Worm (Caenorhabditis elegans) whole organism, young adult: ENCODE results near the gene Y73B6BL.270.

ENCODE experiments used
- F37B4.10 ChIP-seq: fragments of 200-800 bp; sonication (Bioruptor generic); IDR thresholded peaks from 2 replicates; pipeline ENCODE4 v1.3.6; 2022; ENCODE audit warnings: missing genetic modification characterization, missing compliant biosample characterization
- F49E8.2 ChIP-seq: sonication (generic microtip); optimal IDR thresholded peaks from 3 replicates; lab custom pipeline; 2017; ENCODE audit warnings: missing genetic modification characterization, mild to moderate bottlenecking, missing compliant biosample characterization, antibody characterized with exemption, moderate library complexity; ENCODE audit not compliant: insufficient read depth
- F52B5.7 ChIP-seq: sonication (generic microtip); optimal IDR thresholded peaks from 2 replicates; lab custom pipeline; 2016; ENCODE audit warnings: mild to moderate bottlenecking, missing genetic modification characterization, missing compliant biosample characterization
- K12H6.12 ChIP-seq: fragments of 200-800 bp; sonication (Bioruptor generic); optimal IDR thresholded peaks from 2 replicates; lab custom pipeline; 2018; ENCODE audit warnings: mild to moderate bottlenecking, missing genetic modification characterization, missing compliant biosample characterization
- Y95B8A.8 ChIP-seq: fragments of 200-800 bp; sonication (Bioruptor generic); IDR thresholded peaks from 2 replicates; pipeline ENCODE4 v1.3.6; 2022; ENCODE audit warnings: missing genetic modification reagents, missing genetic modification characterization, missing compliant biosample characterization
- ama-1 ChIP-seq, 3 experiments: fragments of 150-350 bp in 1 of 3; sonication (generic microtip) in 2 of 3; optimal IDR thresholded peaks; 2 replicates each; lab custom pipeline; 2014 to 2018; ENCODE audit warnings: missing biosample characterization in 2 of 3, missing genetic modification characterization in 2 of 3, missing genetic modification reagents in 2 of 3
- bed-1 ChIP-seq: fragments of 200-800 bp; sonication (Bioruptor generic); IDR thresholded peaks from 2 replicates; pipeline ENCODE4 v1.3.6; 2022; ENCODE audit warnings: missing genetic modification reagents, missing genetic modification characterization, missing compliant biosample characterization
- ccch-3 ChIP-seq: fragments of 200-800 bp; sonication (Bioruptor generic); optimal IDR thresholded peaks from 2 replicates; lab custom pipeline; 2018; ENCODE audit warnings: mild to moderate bottlenecking, missing genetic modification characterization, missing compliant biosample characterization
- cebp-2 ChIP-seq: fragments of 200-800 bp; sonication (Bioruptor generic); IDR thresholded peaks from 2 replicates; pipeline ENCODE4 v1.3.6; 2022; ENCODE audit warnings: missing genetic modification characterization, missing compliant biosample characterization
- ceh-100 ChIP-seq: fragments of 200-800 bp; sonication (Bioruptor generic); IDR thresholded peaks from 2 replicates; pipeline ENCODE4 v1.3.6; 2022; ENCODE audit warnings: missing genetic modification reagents, missing genetic modification characterization, missing compliant biosample characterization
- ceh-91 ChIP-seq: fragments of 200-800 bp; sonication (Bioruptor generic); IDR thresholded peaks from 2 replicates; pipeline ENCODE4 v1.3.6; 2022; ENCODE audit warnings: missing genetic modification reagents, missing genetic modification characterization, missing compliant biosample characterization
- chd-7 ChIP-seq: sonication (generic microtip); optimal IDR thresholded peaks from 2 replicates; lab custom pipeline; 2016; ENCODE audit warnings: mild to moderate bottlenecking, missing genetic modification characterization, moderate library complexity, missing compliant biosample characterization
- die-1 ChIP-seq: sonication (generic microtip); optimal IDR thresholded peaks from 2 replicates; lab custom pipeline; 2016; ENCODE audit warnings: missing genotype, mild to moderate bottlenecking, missing genetic modification characterization, missing compliant biosample characterization
- efl-1 ChIP-seq: fragments of 150-350 bp; optimal IDR thresholded peaks from 2 replicates; lab custom pipeline; 2014; ENCODE audit warnings: missing biosample characterization, missing genetic modification reagents, missing genetic modification characterization
- ets-4 ChIP-seq: fragments of 200-800 bp; sonication (Bioruptor generic); optimal IDR thresholded peaks from 2 replicates; lab custom pipeline; 2018; ENCODE audit warnings: mild to moderate bottlenecking, missing genetic modification characterization, missing compliant biosample characterization
- fkh-3 ChIP-seq: sonication (generic microtip); optimal IDR thresholded peaks from 2 replicates; lab custom pipeline; 2016; ENCODE audit warnings: mild to moderate bottlenecking, missing genetic modification characterization, missing compliant biosample characterization
- hlh-26 ChIP-seq: fragments of 200-800 bp; sonication (Bioruptor generic); conservative IDR thresholded peaks from 2 replicates; pipeline ENCODE4 v1.3.6; 2022; ENCODE audit warnings: missing genetic modification reagents, missing genetic modification characterization, missing compliant biosample characterization
- hmg-20 ChIP-seq: fragments of 200-800 bp; sonication (Bioruptor generic); IDR thresholded peaks from 2 replicates; pipeline ENCODE4 v1.3.6; 2022; ENCODE audit warnings: missing genetic modification reagents, missing genetic modification characterization, missing compliant biosample characterization
- hsf-1 ChIP-seq: fragments of 200-800 bp; sonication (Bioruptor generic); IDR thresholded peaks from 2 replicates; pipeline ENCODE4 v1.3.6; 2022; ENCODE audit warnings: missing genetic modification reagents, missing genetic modification characterization, missing compliant biosample characterization
- lag-1 ChIP-seq: fragments of 200-800 bp; sonication (Bioruptor generic); IDR thresholded peaks from 2 replicates; pipeline ENCODE4 v1.3.6; 2022; ENCODE audit warnings: missing genetic modification reagents, missing genetic modification characterization, missing compliant biosample characterization
- let-526 ChIP-seq: fragments of 200-800 bp; sonication (Bioruptor generic); IDR thresholded peaks from 2 replicates; pipeline ENCODE4 v1.3.6; 2022; ENCODE audit warnings: missing genetic modification reagents, missing genetic modification characterization, missing compliant biosample characterization
- let-607 ChIP-seq, 2 experiments: fragments of 200-800 bp in 1 of 2; sonication (Bioruptor generic) in 1 of 2; sonication (generic microtip) in 1 of 2; optimal IDR thresholded peaks; 2 replicates each; lab custom pipeline; 2016 to 2018; ENCODE audit warnings: mild to moderate bottlenecking in 2 of 2, missing compliant biosample characterization in 2 of 2, missing genetic modification characterization in 2 of 2, moderate library complexity in 2 of 2, missing genotype in 1 of 2
- lin-26 ChIP-seq: fragments of 200-800 bp; sonication (Bioruptor generic); IDR thresholded peaks from 2 replicates; pipeline ENCODE4 v1.3.6; 2022; ENCODE audit warnings: missing genetic modification reagents, missing genetic modification characterization, missing compliant biosample characterization
- lin-54 ChIP-seq: fragments of 200-800 bp; sonication (Bioruptor generic); optimal IDR thresholded peaks from 2 replicates; lab custom pipeline; 2018; ENCODE audit warnings: mild to moderate bottlenecking, missing genetic modification characterization, missing compliant biosample characterization
- madf-6 ChIP-seq: fragments of 200-800 bp; sonication (Bioruptor generic); IDR thresholded peaks from 2 replicates; pipeline ENCODE4 v1.3.6; 2022; ENCODE audit warnings: missing genetic modification reagents, missing genetic modification characterization, missing compliant biosample characterization
- mxl-1 ChIP-seq: sonication (generic microtip); optimal IDR thresholded peaks from 2 replicates; lab custom pipeline; 2016; ENCODE audit warnings: missing genetic modification characterization, missing compliant biosample characterization
- nhr-27 ChIP-seq: fragments of 200-800 bp; sonication (Bioruptor generic); optimal IDR thresholded peaks from 2 replicates; lab custom pipeline; 2018; ENCODE audit warnings: mild to moderate bottlenecking, missing genetic modification characterization, moderate library complexity, missing compliant biosample characterization
- pbrm-1 ChIP-seq: fragments of 200-800 bp; sonication (Bioruptor generic); IDR thresholded peaks from 2 replicates; pipeline ENCODE4 v1.3.6; 2022; ENCODE audit warnings: missing genetic modification reagents, missing genetic modification characterization, missing compliant biosample characterization
- rcor-1 ChIP-seq: fragments of 200-800 bp; sonication (Bioruptor generic); IDR thresholded peaks from 2 replicates; pipeline ENCODE4 v1.3.6; 2022; ENCODE audit warnings: missing genetic modification reagents, missing genetic modification characterization, missing compliant biosample characterization
- sdz-38 ChIP-seq: sonication (generic microtip); optimal IDR thresholded peaks from 2 replicates; lab custom pipeline; 2016; ENCODE audit warnings: missing genotype, missing genetic modification characterization, missing compliant biosample characterization
- snpc-1.3 ChIP-seq: sonication (generic microtip); optimal IDR thresholded peaks from 2 replicates; lab custom pipeline; 2017; ENCODE audit warnings: missing genetic modification characterization, mild to moderate bottlenecking, missing compliant biosample characterization, antibody characterized with exemption, moderate library complexity, missing genotype, missing genetic modification reagents; ENCODE audit not compliant: insufficient read depth
- snpc-3.4 ChIP-seq: sonication (generic microtip); optimal IDR thresholded peaks from 2 replicates; lab custom pipeline; 2017; ENCODE audit warnings: missing genetic modification characterization, mild to moderate bottlenecking, missing compliant biosample characterization, antibody characterized with exemption, moderate library complexity, missing genotype, missing genetic modification reagents
- snpc-4 ChIP-seq, 5 experiments: fragments of 150-350 bp in 1 of 5; sonication (generic microtip) in 4 of 5; optimal IDR thresholded peaks; 2 replicates each; lab custom pipeline; 2014 to 2018; ENCODE audit warnings: missing genetic modification characterization in 5 of 5, missing biosample characterization in 3 of 5, antibody characterized with exemption in 2 of 5, mild to moderate bottlenecking in 2 of 5, missing compliant biosample characterization in 2 of 5, missing genotype in 2 of 5, moderate library complexity in 2 of 5, missing genetic modification reagents in 1 of 5
- zfh-2 ChIP-seq: fragments of 200-800 bp; sonication (Bioruptor generic); conservative IDR thresholded peaks from 2 replicates; pipeline ENCODE4 v1.3.6; 2022; ENCODE audit warnings: missing genetic modification reagents, missing genetic modification characterization, missing compliant biosample characterization
- ztf-26 ChIP-seq: sonication (generic microtip); optimal IDR thresholded peaks from 2 replicates; lab custom pipeline; 2017; ENCODE audit warnings: missing genetic modification characterization, missing compliant biosample characterization

Y73B6BL.270 gene

ce11 chrIV:6372267-6372666 lies 7.1 kb downstream of the Y73B6BL.270 start:
- no peak for TF ChIP-seq sdz-38 (tag; lab: Kevin White, UChicago)
- TF ChIP-seq snpc-4 (GFP tag; optimal IDR thresholded peaks at IDR 0.05; lab: Kevin White, UChicago): no peak
- TF ChIP-seq snpc-4 (tag; optimal IDR thresholded peaks at IDR 0.05; lab: Kevin White, UChicago): no peak
- no peak for TF ChIP-seq ceh-100 (GFP tag; lab: Robert Waterston, UW)
- 0 out of 2 replicates have a peak, but pooled peaks have one; percentile 11 for TF ChIP-seq lin-26 (GFP tag; lab: Robert Waterston, UW)
- no peak for TF ChIP-seq F49E8.2 (tag; lab: Kevin White, UChicago)
- TF ChIP-seq hsf-1 (GFP tag; lab: Robert Waterston, UW): no peak
- no peak for TF ChIP-seq ceh-91
- TF ChIP-seq F37B4.10 (GFP tag; lab: Robert Waterston, UW): no peak

DNA sequence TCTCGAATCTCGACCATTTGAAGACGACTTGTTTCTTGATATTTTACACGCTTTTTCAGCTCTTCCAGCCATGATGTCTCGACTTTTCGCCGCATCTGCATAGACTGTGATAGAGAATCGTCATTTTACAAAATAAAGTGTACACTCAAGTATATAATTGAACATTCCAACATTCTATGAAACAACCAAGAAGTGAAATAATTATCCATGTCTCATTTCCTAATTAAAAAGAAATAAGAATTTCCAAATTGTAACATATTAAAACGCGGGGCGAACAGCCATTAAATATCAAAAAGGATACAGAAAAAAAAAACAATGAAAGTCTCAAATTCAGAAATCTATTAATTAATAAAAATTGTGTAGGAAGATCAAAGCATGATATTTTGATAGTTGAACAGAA lies 7.8 kb downstream of the Y73B6BL.270 start, which contains the start of gene smg-3:
TSS of gene smg-3 (minus strand) at position 101 of the 400 bp plus-strand sequence.
- TF ChIP-seq lin-54 (GFP tag; lab: Kevin White, UChicago) (no peak), let-526 (GFP tag; lab: Robert Waterston, UW) (no peak), mxl-1 (tag; lab: Kevin White, UChicago) (no peak), nhr-27 (tag; lab: Kevin White, UChicago) (no peak), hmg-20 (GFP tag; lab: Robert Waterston, UW) (no peak), ceh-100 (GFP tag; lab: Robert Waterston, UW) (no peak), snpc-1.3 (no peak), lag-1 (GFP tag; lab: Robert Waterston, UW) (no peak), die-1 (tag; lab: Kevin White, UChicago) (no peak), ets-4 (GFP tag; lab: Kevin White, UChicago) (no peak), fkh-3 (tag; lab: Kevin White, UChicago) (no peak), hsf-1 (GFP tag; lab: Robert Waterston, UW) (0 out of 2 replicates have a peak, but pooled peaks have one; percentile 6), ztf-26 (tag; lab: Kevin White, UChicago) (no peak), K12H6.12 (tag; lab: Kevin White, UChicago) (no peak), ccch-3 (GFP tag; lab: Kevin White, UChicago) (no peak), rcor-1 (GFP tag; lab: Robert Waterston, UW) (no peak), madf-6 (GFP tag; lab: Robert Waterston, UW) (no peak), pbrm-1 (GFP tag; lab: Robert Waterston, UW) (peak; percentile 31; the same call in 1 of the 2 replicates), efl-1 (GFP tag; lab: Kevin White, UChicago) (no peak), snpc-3.4 (peak; percentile 15), F52B5.7 (tag; lab: Kevin White, UChicago) (no peak), ama-1 (optimal IDR thresholded peaks at IDR 0.05; lab: Kevin White, UChicago) (no peak), ama-1 (GFP tag; optimal IDR thresholded peaks at IDR 0.05; lab: Kevin White, UChicago) (peak in 1 of 2 experiments; percentile 48), Y95B8A.8 (GFP tag; lab: Robert Waterston, UW) (no peak), snpc-4 (GFP tag; optimal IDR thresholded peaks at IDR 0.05; lab: Kevin White, UChicago) (no peak), snpc-4 (tag; optimal IDR thresholded peaks at IDR 0.05; lab: Kevin White, UChicago) (peak in 1 of 4 experiments; percentile 65), hlh-26 (GFP tag; lab: Robert Waterston, UW) (no peak), chd-7 (tag; lab: Kevin White, UChicago) (no peak), F49E8.2 (tag; lab: Kevin White, UChicago) (no peak), cebp-2 (GFP tag; lab: Robert Waterston, UW) (no peak), bed-1 (GFP tag; lab: Robert Waterston, UW) (no peak)

DNA sequence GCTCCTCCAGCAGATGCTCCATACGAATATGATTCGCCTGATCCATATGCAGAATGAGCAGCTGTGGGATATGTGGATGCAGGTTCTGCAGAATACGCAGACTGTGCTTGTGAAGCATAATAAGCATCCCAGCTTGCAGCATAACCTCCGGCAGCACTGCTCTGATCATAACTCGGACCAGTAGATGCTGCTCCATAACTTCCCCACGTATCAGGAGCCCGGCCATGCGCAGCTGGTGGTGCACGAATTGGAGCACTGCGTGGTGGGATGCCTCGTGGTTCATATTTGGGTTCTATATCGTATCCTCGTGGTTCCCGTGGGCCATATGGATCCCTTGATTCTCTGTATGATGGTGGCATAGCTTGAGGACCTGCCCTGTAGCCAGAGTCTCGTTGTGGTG lies 8.6 kb downstream of the Y73B6BL.270 start:
- TF ChIP-seq zfh-2 (GFP tag; lab: Robert Waterston, UW): peak; percentile 64
- no peak for TF ChIP-seq hlh-26 (GFP tag; lab: Robert Waterston, UW)
- TF ChIP-seq let-607 (tag; optimal IDR thresholded peaks at IDR 0.05; lab: Kevin White, UChicago): no peak
- TF ChIP-seq F37B4.10 (GFP tag; lab: Robert Waterston, UW): 0 out of 2 replicates have a peak, but pooled peaks have one; percentile 67
- TF ChIP-seq, all 124 proteins: peak for 2
